Fruit fly (Drosophila melanogaster) whole organism: ENCODE results near the gene Sec23.

ENCODE experiments used
- CG8478 ChIP-seq: fragments of >200 bp; optimal IDR thresholded peaks from 2 replicates; lab custom pipeline; 2018; ENCODE audit warnings: inconsistent platforms
- Dll ChIP-seq: fragments of >200 bp; optimal IDR thresholded peaks from 2 replicates; lab custom pipeline; 2017
- EcR ChIP-seq, 2 experiments: fragments of >200 bp; optimal IDR thresholded peaks; 2 replicates each; lab custom pipeline; 2017; ENCODE audit warnings: missing biosample characterization in 2 of 2, missing genetic modification characterization in 2 of 2, missing genetic modification reagents in 2 of 2
- pan ChIP-seq: fragments of >200 bp; optimal IDR thresholded peaks from 2 replicates; lab custom pipeline; 2017
- psq ChIP-seq: fragments of >200 bp; optimal IDR thresholded peaks from 2 replicates; lab custom pipeline; 2017
- usp ChIP-seq: fragments of >200 bp; optimal IDR thresholded peaks from 2 replicates; lab custom pipeline; 2017; ENCODE audit warnings: missing biosample characterization, missing genetic modification characterization, mixed read lengths

Sec23 gene

dm6 chr3R:5648569-5649476 is at the start of gene Sec23, which contains the start of gene MTA1-like:
Sec23 (plus strand) TSS chr3R:5649065.
MTA1-like (minus strand) TSS chr3R:5648738.
- TF ChIP-seq psq (no peak), usp (GFP tag; lab: Kevin White, UChicago) (no peak), CG8478 (no peak), pan (no peak), EcR (GFP tag; optimal IDR thresholded peaks at IDR 0.05; lab: Kevin White, UChicago) (no peak), Dll (lab: Kevin White, UChicago) (no peak)

DNA sequence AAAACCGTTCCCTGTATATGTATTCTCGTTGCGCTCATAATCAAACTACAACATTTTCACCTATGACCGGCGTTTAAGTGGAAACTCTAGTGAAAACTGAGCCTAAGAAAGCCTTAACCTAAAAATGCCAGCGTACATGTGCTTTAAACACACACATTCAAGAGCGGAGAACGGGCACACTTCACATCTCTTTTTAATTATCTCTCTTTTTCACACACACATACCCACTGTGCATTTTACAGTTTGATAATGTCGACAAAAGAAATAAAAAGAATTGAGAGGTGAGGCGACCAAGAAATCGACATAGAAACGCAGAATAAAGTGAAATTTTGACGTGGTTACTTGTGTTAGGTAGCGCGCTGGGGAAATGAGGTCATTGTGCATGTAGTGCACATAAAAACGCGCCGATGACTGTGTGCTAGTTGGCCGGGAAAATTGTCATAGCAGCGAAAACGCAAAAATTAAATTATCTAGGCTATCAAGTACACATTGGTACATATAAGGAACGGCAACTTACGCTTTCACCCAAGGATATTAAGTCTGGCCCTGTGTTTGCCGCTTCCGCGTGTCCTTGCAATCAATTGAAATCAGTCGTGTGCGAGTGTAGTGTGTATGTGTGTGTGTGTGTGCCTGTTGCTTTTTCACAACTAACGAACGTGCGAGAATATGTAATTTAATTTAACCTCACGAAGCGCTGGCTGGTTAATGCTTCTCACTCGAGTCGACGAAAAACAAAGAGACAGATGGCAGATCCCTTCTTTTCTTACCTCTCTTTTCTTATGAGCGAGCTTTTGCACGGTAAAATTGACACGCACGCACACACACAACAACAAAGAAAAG is 49.1 kb upstream of the Sec23 start:
- TF ChIP-seq usp (GFP tag; lab: Kevin White, UChicago) (no peak), EcR (GFP tag; optimal IDR thresholded peaks at IDR 0.05; lab: Kevin White, UChicago) (peak in 1 of 2 experiments; percentile 15), Dll (lab: Kevin White, UChicago) (no peak), pan (no peak)

dm6 chr3R:5600361-5601043 is 48.4 kb upstream of the Sec23 start:
- TF ChIP-seq psq (no peak), pan (no peak), usp (GFP tag; lab: Kevin White, UChicago) (no peak), EcR (GFP tag; optimal IDR thresholded peaks at IDR 0.05; lab: Kevin White, UChicago) (no peak), CG8478 (no peak), Dll (lab: Kevin White, UChicago) (no peak)

- no peak for TF ChIP-seq EcR (GFP tag; optimal IDR thresholded peaks at IDR 0.05; lab: Kevin White, UChicago)
- TF ChIP-seq pan: no peak
- no peak for TF ChIP-seq psq
- TF ChIP-seq Dll (lab: Kevin White, UChicago): no peak
- TF ChIP-seq CG8478: no peak
- no peak for TF ChIP-seq usp (GFP tag; lab: Kevin White, UChicago)
Observed at dm6 chr3R:5601044-5601523, 47.8 kb upstream of the Sec23 start, which contains the start of the genes kra and SecS. kra (minus strand) TSS chr3R:5601136. SecS (plus strand) TSS chr3R:5601433.

dm6 chr3R:5606477-5606876 is 42.4 kb upstream of the Sec23 start, which contains the start of gene asl:
asl (minus strand) TSS chr3R:5606543.
- TF ChIP-seq psq (no peak), EcR (GFP tag; optimal IDR thresholded peaks at IDR 0.05; lab: Kevin White, UChicago) (no peak), CG8478 (no peak), usp (GFP tag; lab: Kevin White, UChicago) (no peak)

DNA sequence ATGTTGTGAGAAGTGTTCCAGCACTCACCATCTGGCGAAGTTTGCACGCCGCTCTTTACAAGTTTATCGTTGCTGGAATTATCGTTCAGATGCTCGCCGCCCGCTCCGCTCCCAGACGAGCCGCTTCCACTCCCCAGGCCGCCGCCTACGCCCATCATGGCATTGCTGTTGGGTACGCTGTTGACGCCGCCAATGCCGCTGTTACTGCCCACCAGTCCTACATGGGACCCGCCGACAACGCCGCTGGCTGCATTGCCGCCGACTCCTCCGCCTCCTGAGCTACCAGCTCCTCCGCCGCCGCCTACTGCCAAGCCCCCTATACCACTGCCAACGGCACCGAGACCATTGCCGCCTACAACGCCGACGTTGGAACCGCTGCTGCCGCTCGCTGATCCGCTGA is 40.4 kb upstream of the Sec23 start:
- TF ChIP-seq Dll (lab: Kevin White, UChicago) (no peak), pan (no peak), CG8478 (no peak), EcR (GFP tag; optimal IDR thresholded peaks at IDR 0.05; lab: Kevin White, UChicago) (no peak), psq (no peak), usp (GFP tag; lab: Kevin White, UChicago) (no peak)

DNA sequence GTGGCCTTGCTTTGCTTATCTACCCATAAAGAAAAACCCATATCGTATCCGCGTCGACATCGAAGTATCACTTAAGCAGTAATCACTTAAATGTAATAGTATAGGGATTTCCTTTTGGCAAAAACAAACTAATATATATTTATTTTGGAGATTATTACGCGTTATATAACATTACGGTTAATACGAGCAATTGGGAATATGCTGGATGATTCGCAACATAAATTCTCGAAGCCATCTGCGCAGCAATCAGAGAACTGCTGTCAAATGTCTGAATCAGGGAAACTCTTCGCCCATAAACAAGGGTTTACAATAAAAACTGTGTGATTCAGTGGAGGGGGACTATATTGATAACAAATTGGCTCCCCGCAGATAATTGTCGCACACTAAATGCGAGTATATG is 38.2 kb upstream of the Sec23 start:
- TF ChIP-seq pan (no peak), Dll (lab: Kevin White, UChicago) (no peak), psq (no peak), usp (GFP tag; lab: Kevin White, UChicago) (no peak), EcR (GFP tag; optimal IDR thresholded peaks at IDR 0.05; lab: Kevin White, UChicago) (no peak), CG8478 (no peak)

DNA sequence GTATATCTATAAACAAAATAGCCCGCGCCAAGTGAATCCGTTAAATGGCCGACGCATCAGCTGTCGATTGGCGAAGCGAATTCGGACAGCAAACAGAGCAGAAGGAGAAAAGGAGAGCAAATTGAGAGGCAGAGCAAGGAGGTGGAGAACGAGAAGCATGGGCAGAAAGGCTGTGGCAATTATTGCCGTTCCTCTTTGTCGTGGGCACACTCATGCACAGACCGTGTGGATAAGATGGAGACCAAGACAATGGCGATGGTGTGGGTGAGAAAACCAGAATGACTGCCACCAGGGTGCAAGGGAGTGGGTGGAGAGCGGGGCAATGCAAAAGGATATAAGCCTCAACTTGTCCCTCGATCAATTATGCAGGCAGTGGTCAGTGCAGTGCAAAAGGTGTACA is 37.7 kb upstream of the Sec23 start:
- TF ChIP-seq usp (GFP tag; lab: Kevin White, UChicago) (no peak), Dll (lab: Kevin White, UChicago) (no peak), CG8478 (no peak), psq (no peak), EcR (GFP tag; optimal IDR thresholded peaks at IDR 0.05; lab: Kevin White, UChicago) (no peak), pan (no peak)

dm6 chr3R:5611733-5612132 is 37.1 kb upstream of the Sec23 start:
- no peak for TF ChIP-seq usp (GFP tag; lab: Kevin White, UChicago)
- TF ChIP-seq CG8478: no peak
- TF ChIP-seq EcR (GFP tag; optimal IDR thresholded peaks at IDR 0.05; lab: Kevin White, UChicago): no peak
- TF ChIP-seq pan: no peak
- no peak for TF ChIP-seq psq
- no peak for TF ChIP-seq Dll (lab: Kevin White, UChicago)

dm6 chr3R:5612372-5613113 is 36.3 kb upstream of the Sec23 start, which contains the start of gene Rga:
Rga (minus strand) TSS chr3R:5613112.
- TF ChIP-seq psq (no peak), Dll (lab: Kevin White, UChicago) (peak; percentile 11), EcR (GFP tag; optimal IDR thresholded peaks at IDR 0.05; lab: Kevin White, UChicago) (no peak), pan (no peak), CG8478 (no peak), usp (GFP tag; lab: Kevin White, UChicago) (no peak)

- TF ChIP-seq pan: no peak
- no peak for TF ChIP-seq Dll (lab: Kevin White, UChicago)
Observed at dm6 chr3R:5613114-5613443, 35.8 kb upstream of the Sec23 start, which contains the start of gene Atu. Atu (plus strand) TSS chr3R:5613358.
